Worm (Caenorhabditis elegans): ENCODE measurements around the gene T24A6.17.
A peak's percentile ranks its signal among the peaks of the same experiment; 100 is the strongest.
"Not testable (repeated sequence)": the region's sequence is repeated elsewhere in the genome, so short reads cannot be mapped to it uniquely, and the experiment has no call there.

The T24A6.17 gene

ce11 chrV:3580385-3580784, 16.1 kb upstream of the T24A6.17 start:
- TF ChIP-seq pha-4 (tag; optimal IDR thresholded peaks at IDR 0.05) (no peak), lsy-2 (tag; optimal IDR thresholded peaks at IDR 0.05) (no peak), cnd-1 (tag; optimal IDR thresholded peaks at IDR 0.05) (no peak), sem-2 (GFP tag; optimal IDR thresholded peaks at IDR 0.05) (no peak), unc-62 (GFP tag; optimal IDR thresholded peaks at IDR 0.05) (no peak), nhr-237 (tag; optimal IDR thresholded peaks at IDR 0.05) (no peak), nhr-2 (tag; optimal IDR thresholded peaks at IDR 0.05) (no peak), nhr-12 (tag; optimal IDR thresholded peaks at IDR 0.05) (no peak), M03D4.4 (tag; optimal IDR thresholded peaks at IDR 0.05) (no peak)

DNA sequence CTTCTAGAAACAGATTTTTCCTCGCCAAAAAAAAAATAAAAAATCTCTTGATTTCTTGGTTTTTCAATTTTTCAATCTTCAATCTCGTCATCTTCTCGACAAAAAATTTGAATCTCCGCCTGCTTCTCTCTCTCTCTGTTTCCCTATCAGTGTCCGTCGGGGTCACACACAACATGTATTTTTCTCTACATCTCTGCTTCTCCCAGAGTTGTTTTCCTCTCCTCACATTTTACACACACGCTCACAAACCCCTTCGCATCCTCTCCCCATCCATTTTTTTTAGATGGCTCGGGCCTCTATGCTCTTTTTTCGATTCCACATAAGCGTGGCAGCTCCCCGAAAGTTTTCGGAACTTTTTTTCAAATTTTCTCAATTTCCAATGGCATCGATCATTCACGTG, 15.6 kb upstream of the T24A6.17 start:
- TF ChIP-seq nhr-237 (tag; optimal IDR thresholded peaks at IDR 0.05) (no peak), lsy-2 (tag; optimal IDR thresholded peaks at IDR 0.05) (peak; percentile 6), unc-120 (tag; optimal IDR thresholded peaks at IDR 0.05; ENCODE audit: poor library complexity, severe bottlenecking) (no peak), hlh-1 (tag; optimal IDR thresholded peaks at IDR 0.05) (peak; percentile 67), lin-13 (tag; optimal IDR thresholded peaks at IDR 0.05) (no peak), ceh-83 (GFP tag; optimal IDR thresholded peaks at IDR 0.05) (no peak)

DNA sequence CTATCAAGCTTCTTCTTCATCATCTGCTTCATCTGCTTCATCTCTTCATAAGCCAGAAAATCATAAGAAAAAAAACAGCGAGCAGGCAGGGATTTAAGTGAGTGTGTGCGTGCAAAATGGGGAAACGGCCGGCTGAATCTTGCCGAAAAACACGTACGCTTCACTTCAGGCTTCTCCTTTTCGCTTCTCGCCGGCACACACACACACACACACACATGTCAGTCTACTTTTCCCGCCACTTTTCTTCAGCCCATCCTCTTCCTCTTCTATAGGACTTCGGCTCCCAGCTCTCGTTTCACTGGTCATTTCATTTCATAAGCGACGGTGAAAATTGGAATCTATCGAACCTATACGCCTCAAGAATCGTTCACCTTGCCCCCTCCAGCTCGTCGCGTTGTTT, 15.0 kb upstream of the T24A6.17 start:
- TF ChIP-seq bed-3 (GFP tag; optimal IDR thresholded peaks at IDR 0.05), result no peak
- no peak for TF ChIP-seq ham-2 (GFP tag; optimal IDR thresholded peaks at IDR 0.05)
- no peak for TF ChIP-seq elt-1 (tag; optimal IDR thresholded peaks at IDR 0.05; ENCODE audit: borderline replicate concordance, insufficient read depth)
- no peak for TF ChIP-seq hlh-1 (tag; optimal IDR thresholded peaks at IDR 0.05)
- no peak for TF ChIP-seq nhr-28 (tag; optimal IDR thresholded peaks at IDR 0.05)
- no peak for TF ChIP-seq nhr-2 (tag; optimal IDR thresholded peaks at IDR 0.05)
- no peak for TF ChIP-seq ztf-11 (tag; optimal IDR thresholded peaks at IDR 0.05)
- no peak for TF ChIP-seq elt-3 (tag; optimal IDR thresholded peaks at IDR 0.05)
- no peak for TF ChIP-seq zip-8 (tag; optimal IDR thresholded peaks at IDR 0.05)
- TF ChIP-seq tbx-8 (GFP tag; optimal IDR thresholded peaks at IDR 0.05), result no peak
- no peak for TF ChIP-seq snpc-4 (tag; optimal IDR thresholded peaks at IDR 0.05)
- no peak for TF ChIP-seq mab-5 (tag; optimal IDR thresholded peaks at IDR 0.05)
- TF ChIP-seq sem-2 (GFP tag; optimal IDR thresholded peaks at IDR 0.05), result no peak
- no peak for TF ChIP-seq ces-1 (GFP tag; optimal IDR thresholded peaks at IDR 0.05)
- no peak for TF ChIP-seq blmp-1 (tag; optimal IDR thresholded peaks at IDR 0.05)
- TF ChIP-seq unc-39 (tag; optimal IDR thresholded peaks at IDR 0.05), result no peak
- TF ChIP-seq flh-1 (GFP tag; optimal IDR thresholded peaks at IDR 0.05), result no peak
- no peak for TF ChIP-seq drap-1 (GFP tag; optimal IDR thresholded peaks at IDR 0.05)
- no peak for TF ChIP-seq lin-13 (tag; optimal IDR thresholded peaks at IDR 0.05)

ce11 chrV:3578813-3579212, 14.6 kb upstream of the T24A6.17 start, which contains the start of gene pygl-1:
pygl-1 (plus strand) TSS chrV:3579023.
- TF ChIP-seq lsy-2 (tag; optimal IDR thresholded peaks at IDR 0.05) (peak; percentile 85), ham-2 (GFP tag; optimal IDR thresholded peaks at IDR 0.05) (no peak)

DNA sequence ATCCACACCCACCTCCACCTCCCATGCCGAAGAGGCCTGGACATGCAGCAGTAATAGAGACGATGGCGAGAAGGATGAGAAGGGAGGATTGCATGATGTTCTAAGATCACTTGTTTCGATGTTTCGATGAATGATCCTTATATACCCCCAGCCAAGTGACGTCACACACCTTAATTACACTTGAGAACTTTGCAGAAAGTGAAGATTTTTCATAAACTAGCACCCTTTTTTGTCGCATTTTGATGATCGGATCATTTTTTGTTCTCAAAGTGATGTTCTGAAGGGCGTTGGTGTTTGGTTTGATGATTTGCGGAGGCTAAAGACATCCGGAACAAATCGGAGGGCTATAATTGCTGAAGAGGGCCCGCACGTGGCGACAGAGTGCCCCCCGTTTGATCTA, 11.5 kb upstream of the T24A6.17 start, which contains the start of gene grl-27:
grl-27 (minus strand) TSS at position 101 of the 400 bp plus-strand sequence.
- TF ChIP-seq ceh-39 (tag; optimal IDR thresholded peaks at IDR 0.05) (no peak), M03D4.4 (tag; optimal IDR thresholded peaks at IDR 0.05) (no peak), ces-1 (GFP tag; optimal IDR thresholded peaks at IDR 0.05) (no peak)

DNA sequence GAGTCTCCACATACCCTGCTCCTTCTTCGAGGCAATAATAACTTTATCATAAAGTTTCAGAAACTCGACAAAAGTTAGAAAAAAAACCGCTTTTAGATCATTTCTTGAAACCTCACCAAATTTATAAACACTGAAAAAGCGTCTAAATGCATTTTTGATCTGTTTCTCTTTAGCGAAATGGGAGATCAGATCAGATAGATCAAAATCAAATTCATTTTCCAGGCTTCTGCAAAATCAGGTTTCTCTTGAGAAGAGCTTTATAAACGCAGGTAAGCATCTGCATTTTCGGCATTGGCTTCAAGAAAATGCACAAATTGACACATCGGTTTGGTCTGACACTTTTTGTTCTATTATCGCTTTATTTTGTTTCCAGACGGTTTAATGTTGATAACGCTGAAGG, 8.2 kb upstream of the T24A6.17 start, which contains the start of gene F40C5.1:
F40C5.1 (plus strand) TSS at position 301 of the 400 bp plus-strand sequence.
- TF ChIP-seq unc-62 (GFP tag; optimal IDR thresholded peaks at IDR 0.05); M03D4.4 (tag; optimal IDR thresholded peaks at IDR 0.05); mep-1 (tag; optimal IDR thresholded peaks at IDR 0.05): not testable (repeated sequence)

DNA sequence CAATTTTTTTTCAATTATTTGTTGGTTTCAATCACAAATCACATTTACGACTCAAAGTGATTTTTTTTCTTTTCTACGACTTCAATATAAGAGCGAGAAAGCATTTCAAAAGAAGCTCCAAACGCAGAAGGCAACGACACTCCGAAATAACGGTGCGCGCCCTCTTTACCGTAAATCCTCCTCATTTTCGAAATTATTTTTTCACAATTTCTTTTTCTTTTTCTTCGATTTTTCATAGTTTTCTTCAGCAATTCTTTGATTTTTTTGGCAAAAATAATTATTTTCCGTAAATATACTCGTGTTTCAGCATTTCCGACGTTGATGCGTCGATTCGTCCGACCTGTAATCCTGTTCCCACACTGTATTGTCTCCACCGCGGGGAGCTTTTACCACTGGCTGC, 6.5 kb upstream of the T24A6.17 start, which contains the start of gene F40C5.2:
F40C5.2 (plus strand) TSS at position 301 of the 400 bp plus-strand sequence.
- not testable (repeated sequence) for TF ChIP-seq ceh-83 (GFP tag; optimal IDR thresholded peaks at IDR 0.05); ztf-11 (tag; optimal IDR thresholded peaks at IDR 0.05); bed-3 (GFP tag; optimal IDR thresholded peaks at IDR 0.05)

All from whole organism, mixed stage, embryonic.